Worm (Caenorhabditis elegans) whole organism, L4/young adult: ENCODE data around the gene ZK470.4.
A peak's percentile ranks its signal among the peaks of the same experiment; 100 is the strongest.

Experiments used
- W03F9.2 ChIP-seq: fragments of 150-350 bp; optimal IDR thresholded peaks from 2 replicates; lab custom pipeline; 2014; ENCODE audit warnings: missing biosample characterization, missing genetic modification characterization
- dao-5 ChIP-seq: sonication (generic microtip); optimal IDR thresholded peaks from 2 replicates; lab custom pipeline; 2016; ENCODE audit warnings: missing genotype, missing genetic modification characterization, moderate library complexity, missing compliant biosample characterization
- him-1 ChIP-seq: sonication (generic microtip); optimal IDR thresholded peaks from 2 replicates; lab custom pipeline; 2016; ENCODE audit warnings: missing genotype, missing genetic modification reagents, missing genetic modification characterization, missing compliant biosample characterization

Gene ZK470.4

ce11 chrX:4139593-4140565, at the start of gene ZK470.4:
TSS of gene ZK470.4 (minus strand) at chrX:4139767.
- TF ChIP-seq W03F9.2 (tag; lab: Kevin White, UChicago) (peak; percentile 11), dao-5 (no peak)

- TF ChIP-seq W03F9.2 (tag; lab: Kevin White, UChicago), result no peak
- no peak for TF ChIP-seq dao-5
- no peak for TF ChIP-seq him-1
Observed at ce11 chrX:4186656-4187055, 47.1 kb upstream of the ZK470.4 start, which contains the start of gene mrp-6. TSS of gene mrp-6 (minus strand) at chrX:4186756.

- TF ChIP-seq W03F9.2 (tag; lab: Kevin White, UChicago) (no peak), him-1 (no peak), dao-5 (no peak)
Observed at ce11 chrX:4177394-4177793, 37.8 kb upstream of the ZK470.4 start, which contains the start of gene ZK470.6. TSS of gene ZK470.6 (minus strand) at chrX:4177494.

- TF ChIP-seq dao-5, result no peak
- TF ChIP-seq him-1, result no peak
- no peak for TF ChIP-seq W03F9.2 (tag; lab: Kevin White, UChicago)
Observed at ce11 chrX:4167150-4167549, 27.6 kb upstream of the ZK470.4 start, which contains the start of gene ZK470.14. TSS of gene ZK470.14 (plus strand) at chrX:4167450.

ce11 chrX:4163391-4163790, 23.8 kb upstream of the ZK470.4 start, which contains the start of gene ZK470.1:
TSS of gene ZK470.1 (plus strand) at chrX:4163691.
- TF ChIP-seq dao-5 (no peak), W03F9.2 (tag; lab: Kevin White, UChicago) (no peak), him-1 (no peak)

- TF ChIP-seq W03F9.2 (tag; lab: Kevin White, UChicago), result no peak
- TF ChIP-seq dao-5, result no peak
- no peak for TF ChIP-seq him-1
Observed at ce11 chrX:4161938-4162337, 22.4 kb upstream of the ZK470.4 start.

ce11 chrX:4159929-4160328, 20.4 kb upstream of the ZK470.4 start:
- no peak for TF ChIP-seq him-1
- no peak for TF ChIP-seq dao-5
- no peak for TF ChIP-seq W03F9.2 (tag; lab: Kevin White, UChicago)

- TF ChIP-seq W03F9.2 (tag; lab: Kevin White, UChicago) (no peak), dao-5 (no peak), him-1 (no peak)
Observed at ce11 chrX:4159185-4159871, 19.8 kb upstream of the ZK470.4 start.

ce11 chrX:4157896-4158295, 18.3 kb upstream of the ZK470.4 start:
- TF ChIP-seq him-1 (no peak), dao-5 (no peak), W03F9.2 (tag; lab: Kevin White, UChicago) (no peak)

- TF ChIP-seq him-1 (no peak), dao-5 (no peak), W03F9.2 (tag; lab: Kevin White, UChicago) (no peak)
Observed at ce11 chrX:4154784-4155183, 15.2 kb upstream of the ZK470.4 start.

ce11 chrX:4153343-4153742, 13.8 kb upstream of the ZK470.4 start, which contains the start of gene nck-1:
TSS of gene nck-1 (minus strand) at chrX:4153443.
- TF ChIP-seq W03F9.2 (tag; lab: Kevin White, UChicago), result no peak
- no peak for TF ChIP-seq him-1
- no peak for TF ChIP-seq dao-5

ce11 chrX:4151206-4151605, 11.6 kb upstream of the ZK470.4 start:
- TF ChIP-seq him-1, result peak; percentile 35
- TF ChIP-seq W03F9.2 (tag; lab: Kevin White, UChicago), result no peak
- TF ChIP-seq dao-5, result no peak

ce11 chrX:4148449-4149031, 9.0 kb upstream of the ZK470.4 start:
- TF ChIP-seq him-1 (no peak), dao-5 (no peak), W03F9.2 (tag; lab: Kevin White, UChicago) (no peak)
